Worm (Caenorhabditis elegans) whole organism, early embryonic: Measurements from ENCODE around the gene ZK185.5.

Experiments used
- aly-1 ChIP-seq: sonication (generic microtip); optimal IDR thresholded peaks from 2 replicates; lab custom pipeline; 2016; ENCODE audit warnings: missing genetic modification characterization, missing compliant biosample characterization
- ama-1 ChIP-seq: fragments of 150-350 bp; optimal IDR thresholded peaks from 2 replicates; lab custom pipeline; 2014
- hmbx-1 ChIP-seq: sonication (generic microtip); optimal IDR thresholded peaks from 2 replicates; lab custom pipeline; 2016; ENCODE audit warnings: mild to moderate bottlenecking, missing genetic modification characterization, missing compliant biosample characterization
- hmg-4 ChIP-seq: fragments of 200-800 bp; sonication (Bioruptor generic); optimal IDR thresholded peaks from 2 replicates; lab custom pipeline; 2018; ENCODE audit warnings: mild to moderate bottlenecking, missing genetic modification characterization, missing compliant biosample characterization
- hnd-1 ChIP-seq: sonication (generic microtip); optimal IDR thresholded peaks from 2 replicates; lab custom pipeline; 2016; ENCODE audit warnings: missing genetic modification characterization, missing compliant biosample characterization
- pes-1 ChIP-seq: fragments of 200-800 bp; sonication (Bioruptor generic); IDR thresholded peaks from 2 replicates; pipeline ENCODE4 v1.3.6; 2022; ENCODE audit warnings: missing genetic modification reagents, missing genetic modification characterization, missing compliant biosample characterization
- scrt-1 ChIP-seq: fragments of 200-800 bp; sonication (Bioruptor generic); IDR thresholded peaks from 2 replicates; pipeline ENCODE4 v1.3.6; 2022; ENCODE audit warnings: missing genetic modification characterization, missing compliant biosample characterization
- sea-1 ChIP-seq: fragments of 200-800 bp; sonication (Bioruptor generic); conservative IDR thresholded peaks from 2 replicates; pipeline ENCODE4 v1.3.6; 2022; ENCODE audit warnings: missing genetic modification characterization, missing compliant biosample characterization
- tbx-11 ChIP-seq: fragments of 200-800 bp; sonication (Bioruptor generic); IDR thresholded peaks from 2 replicates; pipeline ENCODE4 v1.3.6; 2022; ENCODE audit warnings: missing genetic modification characterization, missing compliant biosample characterization
- tbx-37 ChIP-seq: fragments of 200-800 bp; sonication (Bioruptor generic); conservative IDR thresholded peaks from 2 replicates; pipeline ENCODE4 v1.3.6; 2022; ENCODE audit warnings: missing genetic modification reagents, missing genetic modification characterization, missing compliant biosample characterization

DNA sequence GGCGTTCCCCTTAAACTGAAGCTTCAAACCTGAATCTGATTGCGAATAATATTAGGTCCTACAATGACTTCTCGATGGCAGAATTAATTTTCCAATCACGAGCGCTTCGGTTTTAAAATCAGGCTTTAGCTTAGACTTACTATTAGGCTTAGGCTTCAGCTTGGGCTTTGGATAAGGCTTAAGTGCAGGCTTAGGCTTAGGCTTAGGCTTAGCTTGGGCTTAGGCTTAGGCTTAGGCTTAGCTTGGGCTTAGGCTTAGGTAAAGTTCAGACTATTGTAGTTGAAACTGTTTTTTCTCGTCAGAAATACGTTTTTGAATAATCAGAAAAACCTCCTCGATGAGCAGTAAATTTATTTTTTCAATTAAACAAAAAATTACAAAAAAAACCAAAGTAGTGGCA lies 19.0 kb downstream of the ZK185.5 start:
- no peak for TF ChIP-seq pes-1 (GFP tag; lab: Robert Waterston, UW)
- no peak for TF ChIP-seq hmbx-1 (tag; lab: Kevin White, UChicago)
- no peak for TF ChIP-seq hnd-1 (tag; lab: Kevin White, UChicago)
- no peak for TF ChIP-seq scrt-1 (GFP tag; lab: Robert Waterston, UW)
- no peak for TF ChIP-seq aly-1 (tag; lab: Kevin White, UChicago)
- no peak for TF ChIP-seq ama-1 (lab: Kevin White, UChicago)
- TF ChIP-seq hmg-4, result no peak
- TF ChIP-seq sea-1 (GFP tag; lab: Robert Waterston, UW), result no peak
- TF ChIP-seq tbx-37, result no peak
- no peak for TF ChIP-seq tbx-11
